Worm (Caenorhabditis elegans) whole organism, L2 larva: Measurements from ENCODE around the gene osg-1.

ENCODE experiments used
- ZK546.5 ChIP-seq: sonication (generic microtip); optimal IDR thresholded peaks from 2 replicates; lab custom pipeline; 2017; ENCODE audit warnings: missing biosample characterization, missing genetic modification characterization
- ceh-82 ChIP-seq: fragments of 150-350 bp; optimal IDR thresholded peaks from 2 replicates; lab custom pipeline; 2014; ENCODE audit warnings: missing biosample characterization, missing genetic modification characterization
- lin-11 ChIP-seq: fragments of 150-350 bp; sonication (generic microtip); optimal IDR thresholded peaks from 2 replicates; lab custom pipeline; 2014; ENCODE audit warnings: missing biosample characterization, missing genetic modification characterization, inconsistent platforms, mixed read lengths
- lsy-2 ChIP-seq, 2 experiments: fragments of 150-350 bp in 1 of 2; sonication (generic microtip) in 1 of 2; optimal IDR thresholded peaks; 2 replicates each; lab custom pipeline; 2014 to 2017; ENCODE audit warnings: missing biosample characterization in 2 of 2, missing genetic modification characterization in 2 of 2
- mab-5 ChIP-seq: fragments of 150-350 bp; optimal IDR thresholded peaks from 2 replicates; lab custom pipeline; 2014; ENCODE audit warnings: missing biosample characterization, missing genetic modification characterization
- nhr-25 ChIP-seq: fragments of 150-350 bp; sonication (generic microtip); optimal IDR thresholded peaks from 3 replicates; lab custom pipeline; 2014; ENCODE audit warnings: missing biosample characterization, missing genetic modification characterization
- nhr-77 ChIP-seq: fragments of 150-350 bp; optimal IDR thresholded peaks from 2 replicates; lab custom pipeline; 2014; ENCODE audit warnings: missing biosample characterization, missing genetic modification characterization
- snpc-4 ChIP-seq: fragments of 150-350 bp; optimal IDR thresholded peaks from 2 replicates; lab custom pipeline; 2014; ENCODE audit warnings: missing biosample characterization, missing genetic modification characterization
- ztf-4 ChIP-seq: fragments of 150-350 bp; optimal IDR thresholded peaks from 2 replicates; lab custom pipeline; 2014; ENCODE audit warnings: missing biosample characterization, missing genetic modification characterization

DNA sequence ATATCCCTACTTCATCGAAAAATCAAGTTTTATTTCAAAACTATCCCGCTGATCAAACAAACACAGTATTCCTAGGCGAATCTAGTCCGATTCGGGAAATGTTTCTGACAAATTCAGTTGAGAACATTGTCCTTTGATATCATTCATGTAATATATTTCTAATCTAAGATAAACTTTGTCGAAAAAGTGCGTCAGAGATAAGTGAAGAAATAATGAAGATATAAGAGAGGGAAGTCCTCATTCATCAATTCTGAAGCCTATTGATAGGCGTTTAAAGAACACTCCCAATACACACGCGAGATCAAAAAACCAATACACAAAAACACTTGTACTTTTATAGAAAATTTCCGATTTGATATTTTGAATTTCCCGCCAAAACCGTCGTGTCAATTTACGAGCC, 22.5 kb upstream of the osg-1 start:
- TF ChIP-seq lsy-2 (tag; optimal IDR thresholded peaks at IDR 0.05; lab: Kevin White, UChicago) (no peak), ZK546.5 (tag; lab: Kevin White, UChicago) (no peak), snpc-4 (tag; lab: Kevin White, UChicago) (no peak), nhr-25 (tag; lab: Kevin White, UChicago) (no peak), nhr-77 (no peak), ztf-4 (tag; lab: Kevin White, UChicago) (no peak), mab-5 (tag; lab: Kevin White, UChicago) (no peak), lin-11 (tag; lab: Kevin White, UChicago) (no peak), ceh-82 (tag; lab: Kevin White, UChicago) (no peak)
